Worm (Caenorhabditis elegans) whole organism, L4 larva: ENCODE data around the gene F14F9.8.

ENCODE experiments used
- ama-1 ChIP-seq: fragments of 150-350 bp; optimal IDR thresholded peaks from 2 replicates; lab custom pipeline; 2014; ENCODE audit warnings: inconsistent platforms, mixed read lengths
- dve-1 ChIP-seq: sonication (generic microtip); optimal IDR thresholded peaks from 2 replicates; lab custom pipeline; 2017; ENCODE audit warnings: antibody characterized with exemption, mild to moderate bottlenecking, missing genetic modification characterization, missing compliant biosample characterization; ENCODE audit not compliant: insufficient read depth
- mdl-1 ChIP-seq, 2 experiments: fragments of 150-350 bp in 1 of 2; sonication (generic microtip) in 1 of 2; optimal IDR thresholded peaks; 2 replicates each; lab custom pipeline; 2014 to 2017; ENCODE audit warnings: missing biosample characterization in 2 of 2, missing genetic modification characterization in 2 of 2
- nhr-77 ChIP-seq: fragments of 150-350 bp; optimal IDR thresholded peaks from 2 replicates; lab custom pipeline; 2014; ENCODE audit warnings: missing biosample characterization, missing genetic modification characterization
- skn-1 ChIP-seq: fragments of 150-350 bp; optimal IDR thresholded peaks from 2 replicates; lab custom pipeline; 2014; ENCODE audit warnings: missing biosample characterization, missing genetic modification characterization
- unc-62 ChIP-seq, 3 experiments: fragments of 150-350 bp in 1 of 3; sonication (generic microtip); optimal IDR thresholded peaks in 2 of 3; peaks in 1 of 3; 1 replicate in 1 of 3; 2 replicates in 2 of 3; lab custom pipeline; 2014 to 2017; ENCODE audit warnings: missing biosample characterization in 3 of 3, missing genetic modification characterization in 3 of 3, missing genetic modification reagents in 3 of 3, missing genotype in 1 of 3

DNA sequence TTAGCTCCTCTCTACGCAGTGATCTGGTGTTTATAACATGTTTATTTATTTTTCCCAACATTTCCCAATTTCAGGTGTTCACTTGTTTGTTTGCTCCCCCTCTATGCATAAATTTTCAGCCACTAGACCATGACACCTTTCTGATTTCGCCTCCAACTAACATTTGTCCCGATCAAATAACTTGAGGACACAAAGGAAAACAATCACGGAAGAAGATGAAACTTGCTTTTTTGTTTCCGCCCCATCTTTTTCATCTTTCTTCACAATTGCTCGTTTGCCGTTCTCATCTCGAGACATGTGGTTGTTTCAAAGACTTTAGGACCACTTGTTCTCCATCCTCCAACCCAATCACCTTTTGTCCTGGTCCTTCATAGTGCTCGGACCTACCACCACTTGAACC lies 3.3 kb upstream of the F14F9.8 start, which contains the start of gene F14F9.5:
- no peak for TF ChIP-seq skn-1 (tag; lab: Kevin White, UChicago)
- no peak for TF ChIP-seq unc-62 (GFP tag; optimal IDR thresholded peaks at IDR 0.05 in 1 of 2; lab: Kevin White, UChicago)
- no peak for TF ChIP-seq unc-62 (tag; optimal IDR thresholded peaks at IDR 0.05; lab: Kevin White, UChicago)
- TF ChIP-seq ama-1 (lab: Kevin White, UChicago) = no peak
- no peak for TF ChIP-seq dve-1 (tag; lab: Kevin White, UChicago)
- no peak for TF ChIP-seq mdl-1 (tag; optimal IDR thresholded peaks at IDR 0.05; lab: Kevin White, UChicago)
- TF ChIP-seq nhr-77 = no peak
